Worm (Caenorhabditis elegans) whole organism, L1 larva: ENCODE measurements around the gene srw-8.

Source experiments
- aha-1 ChIP-seq: fragments of 150-350 bp; optimal IDR thresholded peaks from 2 replicates; lab custom pipeline; 2014; ENCODE audit warnings: missing biosample characterization, missing genetic modification characterization
- alr-1 ChIP-seq: fragments of 200-800 bp; sonication (Bioruptor generic); optimal IDR thresholded peaks from 2 replicates; lab custom pipeline; 2018; ENCODE audit warnings: borderline replicate concordance, mild to moderate bottlenecking, missing genetic modification characterization, missing compliant biosample characterization
- dpl-1 ChIP-seq, 3 experiments: fragments of 150-350 bp in 2 of 3; sonication (generic microtip) in 1 of 3; optimal IDR thresholded peaks; 2 replicates each; lab custom pipeline; 2014 to 2017; ENCODE audit warnings: missing biosample characterization in 3 of 3, missing genetic modification characterization in 3 of 3, missing genetic modification reagents in 3 of 3
- efl-1 ChIP-seq, 4 experiments: fragments of 150-350 bp; optimal IDR thresholded peaks in 3 of 4; peaks in 1 of 4; 1 replicate in 1 of 4; 2 replicates in 3 of 4; lab custom pipeline; 2014; ENCODE audit warnings: missing biosample characterization in 2 of 4, missing genetic modification characterization in 2 of 4, missing genetic modification reagents in 2 of 4
- fkh-4 ChIP-seq: sonication (generic microtip); optimal IDR thresholded peaks from 2 replicates; lab custom pipeline; 2016; ENCODE audit warnings: missing compliant biosample characterization, missing genetic modification characterization, borderline replicate concordance
- mab-9 ChIP-seq: fragments of 200-800 bp; sonication (Bioruptor generic); IDR thresholded peaks from 2 replicates; pipeline ENCODE4 v1.3.6; 2022; ENCODE audit warnings: missing genetic modification reagents, missing genetic modification characterization, missing compliant biosample characterization
- nhr-12 ChIP-seq: sonication (generic microtip); optimal IDR thresholded peaks from 2 replicates; lab custom pipeline; 2017; ENCODE audit warnings: missing biosample characterization, missing genetic modification characterization
- nhr-76 ChIP-seq: sonication (generic microtip); optimal IDR thresholded peaks from 2 replicates; lab custom pipeline; 2017; ENCODE audit warnings: missing biosample characterization, missing genetic modification characterization

- TF ChIP-seq nhr-12 (tag; lab: Kevin White, UChicago) (no peak), aha-1 (tag; lab: Kevin White, UChicago) (no peak), efl-1 (optimal IDR thresholded peaks at IDR 0.05; lab: Kevin White, UChicago) (no peak), efl-1 (GFP tag; optimal IDR thresholded peaks at IDR 0.05 in 1 of 2; lab: Kevin White, UChicago) (no peak), fkh-4 (tag; lab: Kevin White, UChicago) (no peak), dpl-1 (GFP tag; optimal IDR thresholded peaks at IDR 0.05; lab: Kevin White, UChicago) (no peak), nhr-76 (no peak), mab-9 (GFP tag; lab: Robert Waterston, UW) (no peak), alr-1 (tag; lab: Kevin White, UChicago) (no peak)
Observed at ce11 chrV:3040930-3041329, 6.8 kb upstream of the srw-8 start.
